Fruit fly (Drosophila melanogaster): Measurements from ENCODE around the gene CG31465.

The CG31465 gene

DNA sequence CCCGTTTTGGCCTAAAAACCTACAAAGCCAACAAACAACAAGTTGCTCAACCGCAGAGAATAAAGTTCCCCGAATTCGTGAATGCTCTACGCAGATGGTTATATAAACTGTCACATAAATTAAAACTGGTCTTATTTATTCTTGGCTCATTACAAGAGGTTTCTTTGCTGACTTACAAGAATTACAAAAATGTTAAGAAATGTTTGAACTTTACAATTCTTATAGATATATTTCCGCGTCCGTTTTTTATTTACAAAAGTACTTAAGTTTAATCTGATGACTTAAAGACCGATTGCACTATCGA is 44.5 kb upstream of the CG31465 start (continued):
- TF ChIP-seq sima (GFP tag; optimal IDR thresholded peaks at IDR 0.05), result no peak

DNA sequence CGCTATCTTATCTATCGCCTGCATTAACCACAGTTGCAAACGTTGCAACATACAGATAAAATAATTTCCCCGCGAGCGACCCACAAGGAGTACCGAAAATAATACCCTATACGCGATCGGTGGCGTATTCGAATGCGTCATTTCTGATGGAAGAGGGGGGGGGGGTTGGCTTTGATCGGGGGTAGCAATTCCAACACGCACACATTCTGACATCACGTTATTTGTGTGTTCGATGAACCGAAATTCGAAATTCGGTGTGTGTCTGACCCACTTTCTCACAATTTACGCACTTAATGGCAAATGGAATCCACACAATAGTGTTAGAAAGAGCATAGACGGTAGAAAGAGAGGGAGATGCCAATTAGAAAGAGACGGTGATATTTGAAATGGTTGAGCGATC is 44.0 kb upstream of the CG31465 start:
- peak; percentile 54; the same call in 1 of the 2 replicates for TF ChIP-seq CG10321 (GFP tag; IDR thresholded peaks at IDR 0.05)
- no peak for TF ChIP-seq CG13775 (GFP tag; optimal IDR thresholded peaks at IDR 0.05)
- TF ChIP-seq NFAT (GFP tag; IDR thresholded peaks at IDR 0.05), result no peak
- TF ChIP-seq luna (GFP tag; optimal IDR thresholded peaks at IDR 0.05), result no peak
- TF ChIP-seq CG2199 (GFP tag; IDR thresholded peaks at IDR 0.05), result 0 out of 3 replicates have a peak, but pooled peaks have one; percentile 37
- peak; percentile 34; the same call in 1 of the 3 replicates for TF ChIP-seq ci (GFP tag; IDR thresholded peaks at IDR 0.05)
- peak; percentile 69 for TF ChIP-seq kay (GFP tag; optimal IDR thresholded peaks at IDR 0.05)
- no peak for TF ChIP-seq CG5953 (GFP tag; IDR thresholded peaks at IDR 0.05)
- TF ChIP-seq gro (GFP tag; optimal IDR thresholded peaks at IDR 0.05), result no peak
- TF ChIP-seq Elba2 (GFP tag; optimal IDR thresholded peaks at IDR 0.05), result no peak
- no peak for TF ChIP-seq bbx (GFP tag; IDR thresholded peaks at IDR 0.05; ENCODE audit: partially characterized antibody)
- TF ChIP-seq vvl (GFP tag; IDR thresholded peaks at IDR 0.05), result peak; percentile 39; the same call in 1 of the 2 replicates
- no peak for TF ChIP-seq Hr3 (GFP tag; optimal IDR thresholded peaks at IDR 0.05)
- TF ChIP-seq stc (GFP tag; IDR thresholded peaks at IDR 0.05), result no peak
- peak; percentile 36 for TF ChIP-seq CG15479 (GFP tag; optimal IDR thresholded peaks at IDR 0.05)
- no peak for TF ChIP-seq CG8290 (GFP tag; optimal IDR thresholded peaks at IDR 0.05)
- peak in 1 of 2 experiments; percentile 65 for TF ChIP-seq CG8290 (tag; optimal IDR thresholded peaks at IDR 0.05)
- peak; percentile 34 for TF ChIP-seq CG1832 (GFP tag; optimal IDR thresholded peaks at IDR 0.05)
- no peak for TF ChIP-seq CG13624 (GFP tag; optimal IDR thresholded peaks at IDR 0.05)
- TF ChIP-seq Mes4 (GFP tag; optimal IDR thresholded peaks at IDR 0.05), result no peak
- TF ChIP-seq CG6175 (GFP tag; IDR thresholded peaks at IDR 0.05), result peak; percentile 36; the same call in 1 of the 3 replicates
- TF ChIP-seq CG12236 (GFP tag; optimal IDR thresholded peaks at IDR 0.05), result no peak
- no peak for TF ChIP-seq CG13424 (tag; optimal IDR thresholded peaks at IDR 0.05)
- no peak for TF ChIP-seq Hsf (GFP tag; optimal IDR thresholded peaks at IDR 0.05)
- TF ChIP-seq Mad (GFP tag; optimal IDR thresholded peaks at IDR 0.05), result no peak
- peak; percentile 45 for TF ChIP-seq Med (GFP tag)
- peak; percentile 47 for TF ChIP-seq cg (GFP tag; optimal IDR thresholded peaks at IDR 0.05)
- TF ChIP-seq Nf-YC (tag; optimal IDR thresholded peaks at IDR 0.05), result no peak
- TF ChIP-seq Dip3 (GFP tag; optimal IDR thresholded peaks at IDR 0.05), result no peak
- no peak for TF ChIP-seq pfk (GFP tag; optimal IDR thresholded peaks at IDR 0.05)
- no peak for TF ChIP-seq Chrac-16 (GFP tag; optimal IDR thresholded peaks at IDR 0.05)
- TF ChIP-seq wek (GFP tag; optimal IDR thresholded peaks at IDR 0.05), result peak; percentile 8
- no peak for TF ChIP-seq Doc3 (GFP tag; IDR thresholded peaks at IDR 0.05; ENCODE audit: partially characterized antibody)
- TF ChIP-seq eve (GFP tag; optimal IDR thresholded peaks at IDR 0.05), result no peak
- TF ChIP-seq grn (GFP tag; optimal IDR thresholded peaks at IDR 0.05), result peak; percentile 36
- no peak for TF ChIP-seq CG32532 (GFP tag; IDR thresholded peaks at IDR 0.05)
- no peak for TF ChIP-seq tap (tag; optimal IDR thresholded peaks at IDR 0.05)
- no peak for TF ChIP-seq tup (GFP tag; optimal IDR thresholded peaks at IDR 0.05)
- 0 out of 4 replicates have a peak, but pooled peaks have one; percentile 54 for TF ChIP-seq chinmo (GFP tag; IDR thresholded peaks at IDR 0.05; ENCODE audit: partially characterized antibody)
- TF ChIP-seq CG1603 (tag; optimal IDR thresholded peaks at IDR 0.05), result peak; percentile 17
- peak; percentile 63 for TF ChIP-seq CG12769 (tag; optimal IDR thresholded peaks at IDR 0.05)
- TF ChIP-seq Rx (GFP tag; IDR thresholded peaks at IDR 0.05), result peak; percentile 15; the same call in 1 of the 2 replicates
- no peak for TF ChIP-seq CG11398 (GFP tag; optimal IDR thresholded peaks at IDR 0.05)
- no peak for TF ChIP-seq Lpt (GFP tag; optimal IDR thresholded peaks at IDR 0.05)
- no peak for TF ChIP-seq CG10462 (GFP tag; optimal IDR thresholded peaks at IDR 0.05)
- no peak for TF ChIP-seq pita (GFP tag; optimal IDR thresholded peaks at IDR 0.05)
- TF ChIP-seq nerfin-1 (tag; optimal IDR thresholded peaks at IDR 0.05), result no peak
- TF ChIP-seq slbo (GFP tag; IDR thresholded peaks at IDR 0.05), result peak; percentile 15; the same call in 1 of the 2 replicates
- TF ChIP-seq Vsx1 (GFP tag; optimal IDR thresholded peaks at IDR 0.05), result no peak
- peak; percentile 32; the same call in 1 of the 3 replicates for TF ChIP-seq sr (GFP tag; IDR thresholded peaks at IDR 0.05)
